Worm (Caenorhabditis elegans): Measurements from ENCODE around the gene aagr-3.

The aagr-3 gene

DNA sequence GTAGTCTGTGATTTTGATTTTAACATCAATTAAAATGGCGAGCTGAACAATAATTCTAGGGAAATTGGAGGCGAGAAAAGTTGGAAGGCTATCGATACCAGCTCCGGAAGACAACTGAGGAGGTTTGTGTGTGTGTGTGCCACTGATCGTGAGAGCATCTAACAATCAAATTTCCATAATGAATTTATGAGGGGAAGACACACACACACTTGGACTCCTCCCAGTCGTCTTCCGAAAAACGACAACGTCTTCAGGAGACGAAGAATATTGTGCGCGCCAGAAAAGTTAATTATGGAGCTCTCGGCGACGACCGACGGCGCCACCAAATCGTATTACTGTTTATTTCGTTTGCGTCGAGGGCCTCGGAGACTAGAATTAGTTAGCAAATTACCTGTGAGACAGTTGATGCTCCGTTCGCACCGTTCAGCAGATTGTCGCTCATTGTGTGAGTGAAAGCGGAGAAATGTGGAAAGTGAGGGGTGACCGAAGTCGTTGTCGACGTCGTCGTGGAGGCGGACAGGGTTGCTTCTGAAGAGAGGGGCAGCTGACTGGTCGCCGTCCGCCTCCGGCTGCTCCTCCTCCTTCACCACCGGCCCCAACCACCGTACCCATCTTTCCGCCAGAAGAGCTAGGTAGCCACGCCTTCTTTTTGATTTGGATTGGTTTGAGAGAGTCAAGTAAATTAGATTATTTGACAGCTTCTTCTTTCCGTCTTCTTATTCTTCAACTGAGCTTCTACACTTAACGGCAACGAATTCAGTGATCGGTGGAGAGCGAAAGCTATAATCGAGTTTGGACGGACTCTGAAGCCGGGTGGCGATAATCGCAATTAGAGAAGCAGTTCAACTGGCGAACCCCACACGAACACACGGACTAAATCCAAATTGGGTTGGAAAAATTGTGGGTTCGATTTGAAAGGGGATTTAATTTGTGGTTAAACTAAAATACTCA lies 39.8 kb upstream of the aagr-3 start, which contains the start of gene unc-42:
TSS of gene unc-42 (minus strand) at position 564 of the 951 bp plus-strand sequence.
- no peak for TF ChIP-seq ceh-44 (GFP tag; IDR thresholded peaks at IDR 0.05)
- TF ChIP-seq F26F4.8 (GFP tag; conservative IDR thresholded peaks at IDR 0.05), result no peak
- no peak for TF ChIP-seq T26A8.4 (GFP tag; IDR thresholded peaks at IDR 0.05)
- no peak for TF ChIP-seq T20F7.1 (GFP tag; optimal IDR thresholded peaks at IDR 0.05)
- TF ChIP-seq vab-7 (GFP tag; IDR thresholded peaks at IDR 0.05), result no peak
- no peak for TF ChIP-seq Y105C5A.15 (GFP tag; IDR thresholded peaks at IDR 0.05)
- no peak for TF ChIP-seq mep-1 (tag; optimal IDR thresholded peaks at IDR 0.05)
- no peak for TF ChIP-seq spr-3 (GFP tag; optimal IDR thresholded peaks at IDR 0.05)
- no peak for TF ChIP-seq php-3 (GFP tag; IDR thresholded peaks at IDR 0.05)
- no peak for TF ChIP-seq nhr-10 (tag; optimal IDR thresholded peaks at IDR 0.05)
- no peak for TF ChIP-seq mxl-2 (GFP tag; conservative IDR thresholded peaks at IDR 0.05)
- TF ChIP-seq snpc-1.2 (GFP tag; IDR thresholded peaks at IDR 0.05), result no peak
- no peak for TF ChIP-seq F44E2.7 (GFP tag; IDR thresholded peaks at IDR 0.05)
- TF ChIP-seq ztf-11 (tag; optimal IDR thresholded peaks at IDR 0.05), result no peak
- no peak for TF ChIP-seq sdz-12 (GFP tag; optimal IDR thresholded peaks at IDR 0.05)
- no peak for TF ChIP-seq ceh-32 (tag; optimal IDR thresholded peaks at IDR 0.05; ENCODE audit: poor library complexity)
- TF ChIP-seq hlh-11 (tag; optimal IDR thresholded peaks at IDR 0.05), result no peak
- TF ChIP-seq ceh-62 (tag; optimal IDR thresholded peaks at IDR 0.05), result no peak
- TF ChIP-seq ctbp-1 (GFP tag; IDR thresholded peaks at IDR 0.05), result peak; percentile 70
- TF ChIP-seq ama-1 (optimal IDR thresholded peaks at IDR 0.05), result no peak
- TF ChIP-seq F37D6.2 (tag; optimal IDR thresholded peaks at IDR 0.05), result no peak
- TF ChIP-seq lir-3 (tag; optimal IDR thresholded peaks at IDR 0.05), result no peak
- TF ChIP-seq Y5F2A.4 (GFP tag; optimal IDR thresholded peaks at IDR 0.05), result no peak
- TF ChIP-seq mxl-3 (GFP tag; optimal IDR thresholded peaks at IDR 0.05), result no peak
- TF ChIP-seq nhr-76 (tag; optimal IDR thresholded peaks at IDR 0.05), result no peak
- no peak for TF ChIP-seq lin-29 (GFP tag; IDR thresholded peaks at IDR 0.05)
- no peak for TF ChIP-seq nhr-102 (tag; optimal IDR thresholded peaks at IDR 0.05)
- TF ChIP-seq set-16 (GFP tag; IDR thresholded peaks at IDR 0.05), result peak; percentile 93
- TF ChIP-seq fkh-10 (GFP tag; optimal IDR thresholded peaks at IDR 0.05), result peak; percentile 73
- no peak for TF ChIP-seq unc-130 (GFP tag; optimal IDR thresholded peaks at IDR 0.05)
- peak in 1 of 2 experiments; percentile 4 for TF ChIP-seq unc-62 (GFP tag; optimal IDR thresholded peaks at IDR 0.05 in 1 of 2)
- TF ChIP-seq unc-62 (tag; optimal IDR thresholded peaks at IDR 0.05), result no peak
- no peak for TF ChIP-seq Y48G9A.11 (GFP tag; IDR thresholded peaks at IDR 0.05)
- TF ChIP-seq F49E8.2 (tag; optimal IDR thresholded peaks at IDR 0.05; ENCODE audit: borderline replicate concordance), result no peak
- peak; percentile 2 for TF ChIP-seq aha-1 (tag)
- peak in 1 of 2 experiments; percentile 40 for TF ChIP-seq lsy-2 (tag; optimal IDR thresholded peaks at IDR 0.05)
- no peak for TF ChIP-seq lin-13 (GFP tag; optimal IDR thresholded peaks at IDR 0.05)
- TF ChIP-seq ces-1 (GFP tag; optimal IDR thresholded peaks at IDR 0.05), result peak; percentile 100
- no peak for TF ChIP-seq dmd-8 (GFP tag; IDR thresholded peaks at IDR 0.05)
- TF ChIP-seq lin-15B (tag; optimal IDR thresholded peaks at IDR 0.05), result no peak
- TF ChIP-seq ztf-7 (tag; optimal IDR thresholded peaks at IDR 0.05), result no peak
- no peak for TF ChIP-seq zfp-2 (tag; optimal IDR thresholded peaks at IDR 0.05)
